Fruit fly (Drosophila melanogaster) whole organism, embryonic: ENCODE results near the gene ast.

ENCODE experiments used
- CG10654 ChIP-seq: fragments of 200-800 bp; sonication (Bioruptor generic); optimal IDR thresholded peaks from 2 replicates; lab custom pipeline; 2016; ENCODE audit warnings: missing biosample characterization, missing genetic modification characterization
- CG11695 ChIP-seq: fragments of 200-800 bp; sonication (Bioruptor generic); IDR thresholded peaks from 3 replicates; pipeline ENCODE4 v1.3.6; 2022; ENCODE audit warnings: missing biosample characterization, missing genetic modification characterization
- CG12104 ChIP-seq: fragments of 200-800 bp; sonication (Bioruptor generic); optimal IDR thresholded peaks from 3 replicates; lab custom pipeline; 2016; ENCODE audit warnings: missing biosample characterization, missing genetic modification characterization
- CG13296 ChIP-seq: fragments of 200-800 bp; sonication (Bioruptor generic); optimal IDR thresholded peaks from 3 replicates; lab custom pipeline; 2018; ENCODE audit warnings: missing biosample characterization, mild to moderate bottlenecking, missing genetic modification characterization
- CG17186 ChIP-seq: fragments of 200-800 bp; sonication (Bioruptor generic); optimal IDR thresholded peaks from 3 replicates; lab custom pipeline; 2017; ENCODE audit warnings: missing biosample characterization, missing genetic modification reagents, missing genetic modification characterization
- CG17361 ChIP-seq: fragments of 200-800 bp; sonication (Bioruptor generic); IDR thresholded peaks from 3 replicates; pipeline ENCODE4 v1.3.6; 2022; ENCODE audit warnings: missing biosample characterization, missing genetic modification characterization
- CG18619 ChIP-seq: fragments of 200-800 bp; sonication (Bioruptor generic); optimal IDR thresholded peaks from 3 replicates; lab custom pipeline; 2017; ENCODE audit warnings: missing biosample characterization, mild to moderate bottlenecking, missing genetic modification characterization
- CG18764 ChIP-seq: fragments of 200-800 bp; sonication (Bioruptor generic); optimal IDR thresholded peaks from 3 replicates; lab custom pipeline; 2016; ENCODE audit warnings: missing biosample characterization, missing genetic modification characterization
- CG2129 ChIP-seq: fragments of 200-800 bp; sonication (Bioruptor generic); IDR thresholded peaks from 2 replicates; pipeline ENCODE4 v1.3.6; 2022; ENCODE audit warnings: missing biosample characterization, missing genetic modification characterization; ENCODE audit not compliant: partially characterized antibody
- CG31388 ChIP-seq: fragments of 200-800 bp; sonication (Bioruptor generic); optimal IDR thresholded peaks from 2 replicates; lab custom pipeline; 2016; ENCODE audit warnings: missing biosample characterization, missing genetic modification characterization
- CG31441 ChIP-seq: fragments of 200-800 bp; sonication (Bioruptor generic); IDR thresholded peaks from 2 replicates; pipeline ENCODE4 v1.3.6; 2022; ENCODE audit warnings: missing biosample characterization, missing genetic modification characterization
- CG4282 ChIP-seq: fragments of 200-800 bp; sonication (Bioruptor generic); optimal IDR thresholded peaks from 2 replicates; lab custom pipeline; 2016; ENCODE audit warnings: missing biosample characterization, missing genetic modification characterization
- CG7372 ChIP-seq: fragments of 200-800 bp; sonication (Bioruptor generic); IDR thresholded peaks from 2 replicates; pipeline ENCODE4 v1.3.6; 2022; ENCODE audit warnings: missing biosample characterization, missing genetic modification characterization
- CG7963 ChIP-seq: fragments of 200-800 bp; sonication (Bioruptor generic); IDR thresholded peaks from 3 replicates; pipeline ENCODE4 v1.3.6; 2022; ENCODE audit warnings: missing biosample characterization, missing genetic modification characterization; ENCODE audit not compliant: partially characterized antibody
- CG8290 ChIP-seq, 3 experiments: fragments of 200-800 bp; sonication (Bioruptor generic); optimal IDR thresholded peaks; 2 replicates each; lab custom pipeline; 2016 to 2019; ENCODE audit warnings: missing biosample characterization in 3 of 3, missing genetic modification characterization in 3 of 3, mild to moderate bottlenecking in 2 of 3, moderate library complexity in 1 of 3
- CG8478 ChIP-seq: fragments of >200 bp; optimal IDR thresholded peaks from 2 replicates; lab custom pipeline; 2018
- CG8924 ChIP-seq: fragments of 200-800 bp; optimal IDR thresholded peaks from 3 replicates; lab custom pipeline; 2019; ENCODE audit warnings: missing biosample characterization, mild to moderate bottlenecking, missing genetic modification characterization, moderate library complexity
- CG9797 ChIP-seq: fragments of 200-800 bp; sonication (Bioruptor generic); optimal IDR thresholded peaks from 3 replicates; lab custom pipeline; 2018; ENCODE audit warnings: missing biosample characterization, mild to moderate bottlenecking, missing genetic modification characterization
- CG9817 ChIP-seq: fragments of 200-800 bp; sonication (Bioruptor generic); optimal IDR thresholded peaks from 2 replicates; lab custom pipeline; 2018; ENCODE audit warnings: missing biosample characterization, mild to moderate bottlenecking, missing genetic modification characterization, moderate library complexity
- CoRest ChIP-seq: fragments of 200-800 bp; sonication (Bioruptor generic); optimal IDR thresholded peaks from 3 replicates; lab custom pipeline; 2018; ENCODE audit warnings: missing biosample characterization, mild to moderate bottlenecking, missing genetic modification characterization, moderate library complexity
- Dip2 ChIP-seq: fragments of 200-800 bp; sonication (Bioruptor generic); IDR thresholded peaks from 2 replicates; pipeline ENCODE4 v1.3.6; 2022; ENCODE audit warnings: missing biosample characterization, missing genetic modification characterization
- MTF-1 ChIP-seq: fragments of 200-800 bp; sonication (Bioruptor generic); optimal IDR thresholded peaks from 2 replicates; lab custom pipeline; 2018; ENCODE audit warnings: missing biosample characterization, mild to moderate bottlenecking, missing genetic modification characterization, borderline replicate concordance
- NC2β ChIP-seq: fragments of 200-800 bp; sonication (Bioruptor generic); optimal IDR thresholded peaks from 2 replicates; lab custom pipeline; 2016; ENCODE audit warnings: missing biosample characterization, missing genetic modification characterization
- PHDP ChIP-seq: fragments of 200-800 bp; sonication (Bioruptor generic); optimal IDR thresholded peaks from 3 replicates; lab custom pipeline; 2018; ENCODE audit warnings: missing biosample characterization, mild to moderate bottlenecking, missing genetic modification characterization, moderate library complexity
- Poxn ChIP-seq: fragments of 200-800 bp; sonication (Bioruptor generic); IDR thresholded peaks from 2 replicates; pipeline ENCODE4 v1.3.6; 2022; ENCODE audit warnings: missing biosample characterization, missing genetic modification characterization
- Side ChIP-seq: fragments of 200-800 bp; sonication (Bioruptor generic); optimal IDR thresholded peaks from 2 replicates; lab custom pipeline; 2016; ENCODE audit warnings: missing biosample characterization, missing genetic modification characterization
- Six4 ChIP-seq: fragments of 200-800 bp; sonication (Bioruptor generic); optimal IDR thresholded peaks from 2 replicates; lab custom pipeline; 2016; ENCODE audit warnings: missing biosample characterization, missing genetic modification characterization
- ab ChIP-seq: fragments of 200-800 bp; sonication (Bioruptor generic); optimal IDR thresholded peaks from 2 replicates; lab custom pipeline; 2016; ENCODE audit warnings: missing biosample characterization, missing genetic modification characterization
- ap ChIP-seq: fragments of 200-800 bp; sonication (Bioruptor generic); IDR thresholded peaks from 2 replicates; pipeline ENCODE4 v1.3.6; 2022; ENCODE audit warnings: missing biosample characterization, missing genetic modification characterization
- bab2 ChIP-seq: fragments of 200-800 bp; sonication (Bioruptor generic); optimal IDR thresholded peaks from 2 replicates; lab custom pipeline; 2016; ENCODE audit warnings: missing biosample characterization, missing genetic modification characterization
- da ChIP-seq: fragments of 200-800 bp; sonication (Bioruptor generic); optimal IDR thresholded peaks from 2 replicates; lab custom pipeline; 2016; ENCODE audit warnings: missing biosample characterization, missing genetic modification characterization
- eve ChIP-seq, 2 experiments: fragments of >200 bp; optimal IDR thresholded peaks; 2 replicates each; lab custom pipeline; 2017; ENCODE audit warnings: missing biosample characterization in 2 of 2, missing genetic modification characterization in 2 of 2
- eyg ChIP-seq: fragments of 200-800 bp; sonication (Bioruptor generic); optimal IDR thresholded peaks from 3 replicates; lab custom pipeline; 2016; ENCODE audit warnings: missing biosample characterization, missing genetic modification characterization
- fd96Cb ChIP-seq: fragments of 200-800 bp; sonication (Bioruptor generic); optimal IDR thresholded peaks from 2 replicates; lab custom pipeline; 2018; ENCODE audit warnings: missing biosample characterization, mild to moderate bottlenecking, missing genetic modification characterization, moderate library complexity
- gro ChIP-seq: fragments of 200-800 bp; sonication (Bioruptor generic); optimal IDR thresholded peaks from 2 replicates; lab custom pipeline; 2016; ENCODE audit warnings: missing biosample characterization, missing genetic modification characterization
- ham ChIP-seq: fragments of 200-800 bp; sonication (Bioruptor generic); IDR thresholded peaks from 2 replicates; pipeline ENCODE4 v1.3.6; 2022; ENCODE audit warnings: missing biosample characterization, missing genetic modification characterization
- ken ChIP-seq: fragments of 200-800 bp; sonication (Bioruptor generic); IDR thresholded peaks from 3 replicates; pipeline ENCODE4 v1.3.6; 2022; ENCODE audit warnings: missing biosample characterization, missing genetic modification characterization
- kni ChIP-seq: fragments of 200-800 bp; sonication (Bioruptor generic); optimal IDR thresholded peaks from 3 replicates; lab custom pipeline; 2017; ENCODE audit warnings: mild to moderate bottlenecking, missing biosample characterization, missing genetic modification reagents, missing genetic modification characterization
- luna ChIP-seq: fragments of 200-800 bp; sonication (Bioruptor generic); optimal IDR thresholded peaks from 2 replicates; lab custom pipeline; 2016; ENCODE audit warnings: missing biosample characterization, missing genetic modification characterization
- maf-S ChIP-seq: fragments of 200-800 bp; sonication (Bioruptor generic); optimal IDR thresholded peaks from 2 replicates; lab custom pipeline; 2016; ENCODE audit warnings: missing biosample characterization, missing genetic modification characterization
- mam ChIP-seq: fragments of 200-800 bp; sonication (Bioruptor generic); optimal IDR thresholded peaks from 3 replicates; lab custom pipeline; 2016; ENCODE audit warnings: missing biosample characterization, missing genetic modification characterization
- pita ChIP-seq: fragments of 200-800 bp; sonication (Bioruptor generic); optimal IDR thresholded peaks from 2 replicates; lab custom pipeline; 2017; ENCODE audit warnings: missing biosample characterization, mild to moderate bottlenecking, missing genetic modification characterization
- pum ChIP-seq: fragments of 200-800 bp; sonication (Bioruptor generic); optimal IDR thresholded peaks from 2 replicates; lab custom pipeline; 2016; ENCODE audit warnings: missing biosample characterization, missing genetic modification characterization
- ranshi ChIP-seq: fragments of 200-800 bp; sonication (Bioruptor generic); IDR thresholded peaks from 2 replicates; pipeline ENCODE4 v1.3.6; 2022; ENCODE audit warnings: missing biosample characterization, missing genetic modification characterization
- repo ChIP-seq: fragments of 200-800 bp; sonication (Bioruptor generic); optimal IDR thresholded peaks from 2 replicates; lab custom pipeline; 2016; ENCODE audit warnings: missing biosample characterization, missing genetic modification characterization
- run ChIP-seq: fragments of 200-800 bp; sonication (Bioruptor generic); optimal IDR thresholded peaks from 3 replicates; lab custom pipeline; 2018; ENCODE audit warnings: missing biosample characterization, mild to moderate bottlenecking, missing genetic modification characterization
- sc ChIP-seq, 3 experiments: fragments of >200 bp in 2 of 3; fragments of 200-800 bp in 1 of 3; sonication (Bioruptor generic) in 1 of 3; optimal IDR thresholded peaks; 2 replicates in 2 of 3; 3 replicates in 1 of 3; lab custom pipeline; 2017; ENCODE audit warnings: mild to moderate bottlenecking in 1 of 3, missing biosample characterization in 1 of 3, missing genetic modification characterization in 1 of 3, missing genetic modification reagents in 1 of 3
- slbo ChIP-seq: fragments of 200-800 bp; sonication (Bioruptor generic); IDR thresholded peaks from 2 replicates; pipeline ENCODE4 v1.3.6; 2022; ENCODE audit warnings: missing biosample characterization, missing genetic modification characterization
- slp2 ChIP-seq: fragments of 200-800 bp; sonication (Bioruptor generic); optimal IDR thresholded peaks from 2 replicates; lab custom pipeline; 2016; ENCODE audit warnings: missing biosample characterization, missing genetic modification characterization
- sqz ChIP-seq: fragments of 200-800 bp; sonication (Bioruptor generic); optimal IDR thresholded peaks from 3 replicates; lab custom pipeline; 2018; ENCODE audit warnings: missing biosample characterization, mild to moderate bottlenecking, missing genetic modification characterization
- sr ChIP-seq: fragments of 200-800 bp; sonication (Bioruptor generic); IDR thresholded peaks from 3 replicates; pipeline ENCODE4 v1.3.6; 2022; ENCODE audit warnings: missing biosample characterization, missing genetic modification characterization
- vvl ChIP-seq: fragments of 200-800 bp; sonication (Bioruptor generic); IDR thresholded peaks from 2 replicates; pipeline ENCODE4 v1.3.6; 2022; ENCODE audit warnings: missing biosample characterization, missing genetic modification characterization

Gene ast

DNA sequence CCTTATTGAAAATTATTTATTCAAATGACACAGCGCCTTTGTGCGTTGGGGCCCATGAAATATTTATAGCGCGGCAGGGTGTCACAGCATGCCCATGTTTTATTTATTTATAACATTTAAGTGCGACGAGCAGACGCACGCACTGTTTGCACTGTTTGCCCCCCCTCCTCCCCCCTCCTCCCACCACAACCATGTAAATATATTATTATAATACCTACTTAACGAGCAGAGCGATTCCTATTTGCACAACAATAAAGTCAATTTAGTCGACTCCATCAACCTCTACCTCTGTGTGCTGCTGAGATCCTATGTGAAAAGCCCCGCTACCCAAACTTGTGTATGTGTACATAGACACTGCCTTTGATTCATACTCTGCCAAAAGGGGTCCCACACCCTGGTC, 17.0 kb downstream of the ast start (continued):
- TF ChIP-seq ap (GFP tag; lab: Robert Waterston, UW), result no peak
- TF ChIP-seq CG2129, result no peak
- peak; percentile 36; the same call in 1 of the 2 replicates for TF ChIP-seq CG31441 (GFP tag; lab: Robert Waterston, UW)
- no peak for TF ChIP-seq ab (GFP tag; lab: Kevin White, UChicago)
- TF ChIP-seq Six4, result no peak
- TF ChIP-seq Dip2, result no peak
- no peak for TF ChIP-seq sr (GFP tag; lab: Robert Waterston, UW)
- TF ChIP-seq run, result no peak
- no peak for TF ChIP-seq Poxn (GFP tag; lab: Robert Waterston, UW)
- TF ChIP-seq CG17361 (GFP tag; lab: Robert Waterston, UW), result 0 out of 3 replicates have a peak, but pooled peaks have one; percentile 11
- no peak for TF ChIP-seq slbo (GFP tag; lab: Robert Waterston, UW)
- no peak for TF ChIP-seq Side (GFP tag; lab: Kevin White, UChicago)
- no peak for TF ChIP-seq luna (GFP tag; lab: Kevin White, UChicago)
- TF ChIP-seq CG9817, result no peak
- no peak for TF ChIP-seq repo (GFP tag; lab: Kevin White, UChicago)
- no peak for TF ChIP-seq bab2 (GFP tag; lab: Kevin White, UChicago)
- no peak for TF ChIP-seq sqz (GFP tag; lab: Kevin White, UChicago)
- TF ChIP-seq ham (GFP tag; lab: Robert Waterston, UW), result no peak
- TF ChIP-seq CG18619 (GFP tag; lab: Kevin White, UChicago), result no peak
- no peak for TF ChIP-seq mam
- TF ChIP-seq CG7372 (GFP tag; lab: Robert Waterston, UW), result no peak
- TF ChIP-seq CG7963 (GFP tag; lab: Robert Waterston, UW), result no peak
- TF ChIP-seq eve (GFP tag; optimal IDR thresholded peaks at IDR 0.05; lab: Kevin White, UChicago), result no peak
- TF ChIP-seq gro (GFP tag; lab: Kevin White, UChicago), result no peak
- no peak for TF ChIP-seq pita (GFP tag; lab: Kevin White, UChicago)
- TF ChIP-seq PHDP, result peak; percentile 62
- no peak for TF ChIP-seq CG10654
- peak; percentile 33 for TF ChIP-seq CG13296 (GFP tag; lab: Kevin White, UChicago)
- TF ChIP-seq da, result no peak
- no peak for TF ChIP-seq MTF-1
- no peak for TF ChIP-seq CG31388
- no peak for TF ChIP-seq pum
- TF ChIP-seq CG18764 (GFP tag; lab: Kevin White, UChicago), result no peak
- TF ChIP-seq CG8478 (lab: Kevin White, UChicago), result no peak
- TF ChIP-seq kni (GFP tag; lab: Kevin White, UChicago), result peak; percentile 3
- no peak for TF ChIP-seq CG17186 (GFP tag; lab: Kevin White, UChicago)
- TF ChIP-seq CoRest (tag; lab: Kevin White, UChicago), result peak; percentile 17
- TF ChIP-seq vvl (GFP tag; lab: Robert Waterston, UW), result peak; percentile 72
- TF ChIP-seq ranshi, result no peak
- TF ChIP-seq CG11695, result no peak
- no peak for TF ChIP-seq maf-S (GFP tag; lab: Kevin White, UChicago)
- TF ChIP-seq fd96Cb (tag; lab: Kevin White, UChicago), result no peak
- TF ChIP-seq ken (GFP tag; lab: Robert Waterston, UW), result no peak
- no peak for TF ChIP-seq CG4282 (GFP tag; lab: Kevin White, UChicago)
- peak; percentile 27 for TF ChIP-seq CG8924
- TF ChIP-seq sc (optimal IDR thresholded peaks at IDR 0.05; lab: Kevin White, UChicago), result no peak
- TF ChIP-seq sc (GFP tag; optimal IDR thresholded peaks at IDR 0.05; lab: Kevin White, UChicago), result peak; percentile 50
- no peak for TF ChIP-seq CG8290 (GFP tag; optimal IDR thresholded peaks at IDR 0.05; lab: Kevin White, UChicago)
- TF ChIP-seq CG8290 (tag; optimal IDR thresholded peaks at IDR 0.05; lab: Kevin White, UChicago), result no peak
- no peak for TF ChIP-seq CG9797 (GFP tag; lab: Kevin White, UChicago)
- TF ChIP-seq eyg (GFP tag; lab: Kevin White, UChicago), result no peak
- TF ChIP-seq slp2 (GFP tag; lab: Kevin White, UChicago), result no peak
- no peak for TF ChIP-seq CG12104 (GFP tag; lab: Kevin White, UChicago)
- no peak for TF ChIP-seq NC2β (GFP tag; lab: Kevin White, UChicago)
